Fruit fly (Drosophila melanogaster) whole organism, wandering third instar larva: ENCODE data around the gene NHP2.

Source experiments
- GATAd ChIP-seq: sonication (Bioruptor generic); optimal IDR thresholded peaks from 2 replicates; lab custom pipeline; 2016; ENCODE audit warnings: missing biosample characterization, missing genetic modification characterization
- Jra ChIP-seq: sonication (Bioruptor generic); optimal IDR thresholded peaks from 2 replicates; lab custom pipeline; 2016; ENCODE audit warnings: missing biosample characterization, missing genetic modification characterization
- N ChIP-seq: fragments of >200 bp; optimal IDR thresholded peaks from 2 replicates; lab custom pipeline; 2018; ENCODE audit warnings: missing biosample characterization, missing external identifiers, missing genetic modification characterization
- br ChIP-seq: fragments of 200-800 bp; sonication (Bioruptor generic); optimal IDR thresholded peaks from 2 replicates; lab custom pipeline; 2016; ENCODE audit warnings: missing biosample characterization, missing genetic modification characterization
- dsf ChIP-seq: sonication (Bioruptor generic); optimal IDR thresholded peaks from 2 replicates; lab custom pipeline; 2016; ENCODE audit warnings: missing biosample characterization, missing genetic modification characterization, borderline replicate concordance
- fru ChIP-seq: fragments of 200-800 bp; sonication (Bioruptor generic); optimal IDR thresholded peaks from 3 replicates; lab custom pipeline; 2016; ENCODE audit warnings: missing biosample characterization, mild to moderate bottlenecking, missing genetic modification characterization
- h ChIP-seq: fragments of 200-800 bp; sonication (Bioruptor generic); optimal IDR thresholded peaks from 3 replicates; lab custom pipeline; 2016; ENCODE audit warnings: missing biosample characterization, mild to moderate bottlenecking, missing genetic modification characterization
- jim ChIP-seq: fragments of 175-275, 200-325 bp; sonication (Bioruptor generic); optimal IDR thresholded peaks from 2 replicates; lab custom pipeline; 2016; ENCODE audit warnings: missing biosample characterization, mild to moderate bottlenecking, missing genetic modification characterization
- pan ChIP-seq: fragments of >200 bp; optimal IDR thresholded peaks from 2 replicates; lab custom pipeline; 2017
- psq ChIP-seq: fragments of 200-800 bp; sonication (Bioruptor generic); optimal IDR thresholded peaks from 3 replicates; lab custom pipeline; 2017; ENCODE audit warnings: missing biosample characterization, mild to moderate bottlenecking, missing genetic modification characterization, moderate library complexity
- usp ChIP-seq: fragments of >200 bp; optimal IDR thresholded peaks from 2 replicates; lab custom pipeline; 2017; ENCODE audit warnings: missing biosample characterization, missing genetic modification characterization

DNA sequence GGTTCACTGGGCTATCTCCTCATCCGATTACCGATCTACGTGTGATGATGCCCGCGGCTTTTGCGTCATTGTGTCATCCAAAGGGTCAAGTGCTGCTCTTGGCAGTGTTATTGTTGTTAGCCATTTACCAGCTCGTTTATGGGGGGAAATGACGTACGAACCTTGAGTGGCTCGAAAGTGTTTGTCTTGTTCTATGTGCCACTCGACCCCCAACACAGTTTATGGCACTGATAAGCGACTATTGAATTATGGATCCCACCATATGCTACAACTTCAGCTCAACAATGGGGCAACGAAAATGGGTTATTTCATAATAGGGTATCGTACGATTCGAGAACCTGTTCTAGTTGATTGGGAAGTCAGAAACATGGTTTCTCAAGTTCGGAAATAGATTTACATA lies 22.7 kb downstream of the NHP2 start:
- TF ChIP-seq h (no peak), br (no peak), psq (GFP tag; lab: Kevin White, UChicago) (no peak), usp (GFP tag; lab: Kevin White, UChicago) (no peak), pan (no peak), fru (GFP tag; lab: Kevin White, UChicago) (no peak), N (no peak), dsf (GFP tag; lab: Kevin White, UChicago) (no peak), GATAd (GFP tag; lab: Kevin White, UChicago) (no peak), jim (no peak), Jra (GFP tag; lab: Kevin White, UChicago) (no peak)
